Worm (Caenorhabditis elegans): Measurements from ENCODE around the gene nimk-1.

The nimk-1 gene

ce11 chrII:12535297-12535803 lies at the start of gene nimk-1:
Gene nimk-1 (plus strand): TSS chrII:12535753.
- no peak for TF ChIP-seq unc-62 (GFP tag; optimal IDR thresholded peaks at IDR 0.05)

- no peak for TF ChIP-seq unc-62 (GFP tag; optimal IDR thresholded peaks at IDR 0.05)
Measured at ce11 chrII:12488810-12489209, 46.7 kb upstream of the nimk-1 start.

- TF ChIP-seq unc-62 (GFP tag; optimal IDR thresholded peaks at IDR 0.05): no peak
Measured at ce11 chrII:12489903-12490302, 45.6 kb upstream of the nimk-1 start, which contains the start of gene T21B4.15. Gene T21B4.15 (plus strand): TSS chrII:12490203.

ce11 chrII:12491936-12492335 lies 43.6 kb upstream of the nimk-1 start, which contains the start of gene srz-6:
Gene srz-6 (plus strand): TSS chrII:12492236.
- TF ChIP-seq unc-62 (GFP tag; optimal IDR thresholded peaks at IDR 0.05): no peak

ce11 chrII:12494067-12494477 lies 41.5 kb upstream of the nimk-1 start:
- TF ChIP-seq unc-62 (GFP tag; optimal IDR thresholded peaks at IDR 0.05): no peak

- TF ChIP-seq unc-62 (GFP tag; optimal IDR thresholded peaks at IDR 0.05): no peak
Measured at ce11 chrII:12494556-12495131, 40.9 kb upstream of the nimk-1 start, which contains the start of gene col-85. Gene col-85 (minus strand): TSS chrII:12495095.

- no peak for TF ChIP-seq unc-62 (GFP tag; optimal IDR thresholded peaks at IDR 0.05)
Measured at ce11 chrII:12496981-12497380, 38.6 kb upstream of the nimk-1 start, which contains the start of gene T21B4.3. Gene T21B4.3 (minus strand): TSS chrII:12497081.

- TF ChIP-seq unc-62 (GFP tag; optimal IDR thresholded peaks at IDR 0.05): no peak
Measured at ce11 chrII:12499969-12500368, 35.6 kb upstream of the nimk-1 start.

- TF ChIP-seq unc-62 (GFP tag; optimal IDR thresholded peaks at IDR 0.05): no peak
Measured at ce11 chrII:12502784-12503183, 32.8 kb upstream of the nimk-1 start, which contains the start of gene ador-1. Gene ador-1 (minus strand): TSS chrII:12502884.

- no peak for TF ChIP-seq unc-62 (GFP tag; optimal IDR thresholded peaks at IDR 0.05)
Measured at ce11 chrII:12506511-12506910, 29.0 kb upstream of the nimk-1 start.

- no peak for TF ChIP-seq unc-62 (GFP tag; optimal IDR thresholded peaks at IDR 0.05)
Measured at ce11 chrII:12507038-12507437, 28.5 kb upstream of the nimk-1 start, which contains the start of gene srh-68. Gene srh-68 (plus strand): TSS chrII:12507338.

- TF ChIP-seq unc-62 (GFP tag; optimal IDR thresholded peaks at IDR 0.05): no peak
Measured at ce11 chrII:12508650-12509049, 26.9 kb upstream of the nimk-1 start, which contains the start of gene srh-67. Gene srh-67 (plus strand): TSS chrII:12508950.

ce11 chrII:12511866-12512265 lies 23.7 kb upstream of the nimk-1 start, which contains the start of gene srh-73:
Gene srh-73 (plus strand): TSS chrII:12512166.
- TF ChIP-seq unc-62 (GFP tag; optimal IDR thresholded peaks at IDR 0.05): no peak

ce11 chrII:12514620-12515019 lies 20.9 kb upstream of the nimk-1 start, which contains the start of gene srh-69:
Gene srh-69 (minus strand): TSS chrII:12514720.
- TF ChIP-seq unc-62 (GFP tag; optimal IDR thresholded peaks at IDR 0.05): no peak

ce11 chrII:12516313-12516712 lies 19.2 kb upstream of the nimk-1 start, which contains the start of gene srh-61:
Gene srh-61 (minus strand): TSS chrII:12516413.
- no peak for TF ChIP-seq unc-62 (GFP tag; optimal IDR thresholded peaks at IDR 0.05)

- no peak for TF ChIP-seq unc-62 (GFP tag; optimal IDR thresholded peaks at IDR 0.05)
Measured at ce11 chrII:12518008-12518407, 17.5 kb upstream of the nimk-1 start.

- TF ChIP-seq unc-62 (GFP tag; optimal IDR thresholded peaks at IDR 0.05): no peak
Measured at ce11 chrII:12518809-12519344, 16.7 kb upstream of the nimk-1 start, which contains the start of gene srh-70. Gene srh-70 (minus strand): TSS chrII:12518859.

Data from whole organism, dauer.